Fruit fly (Drosophila melanogaster) whole organism, embryonic: ENCODE data around the gene CG17930.

ENCODE experiments used
- CG7786 ChIP-seq: fragments of 200-800 bp; sonication (Bioruptor generic); optimal IDR thresholded peaks from 2 replicates; lab custom pipeline; 2016; ENCODE audit warnings: missing biosample characterization, missing genetic modification characterization
- CG9437 ChIP-seq: fragments of 200-800 bp; sonication (Bioruptor generic); optimal IDR thresholded peaks from 2 replicates; lab custom pipeline; 2018; ENCODE audit warnings: missing biosample characterization, mild to moderate bottlenecking, missing genetic modification characterization
- Dek ChIP-seq: fragments of 200-800 bp; sonication (Bioruptor generic); optimal IDR thresholded peaks from 3 replicates; lab custom pipeline; 2019; ENCODE audit warnings: missing biosample characterization, mild to moderate bottlenecking, missing genetic modification characterization, moderate library complexity
- exex ChIP-seq: fragments of 200-800 bp; sonication (Bioruptor generic); optimal IDR thresholded peaks from 4 replicates; lab custom pipeline; 2018; ENCODE audit warnings: missing biosample characterization, mild to moderate bottlenecking, missing genetic modification characterization, moderate library complexity
- ro ChIP-seq: fragments of 200-800 bp; sonication (Bioruptor generic); IDR thresholded peaks from 2 replicates; pipeline ENCODE4 v1.3.6; 2022; ENCODE audit warnings: missing biosample characterization, missing genetic modification characterization

- TF ChIP-seq CG7786 (GFP tag; lab: Kevin White, UChicago) (no peak), CG9437 (GFP tag; lab: Kevin White, UChicago) (no peak), Dek (tag; lab: Kevin White, UChicago) (no peak), ro (GFP tag; lab: Robert Waterston, UW) (no peak), exex (tag; lab: Kevin White, UChicago) (peak; percentile 90)
These were observed 20.1 kb downstream of the CG17930 start for dm6 chr3R:16347626-16348264.
